Worm (Caenorhabditis elegans): Measurements from ENCODE around the gene F28C10.1.

DNA sequence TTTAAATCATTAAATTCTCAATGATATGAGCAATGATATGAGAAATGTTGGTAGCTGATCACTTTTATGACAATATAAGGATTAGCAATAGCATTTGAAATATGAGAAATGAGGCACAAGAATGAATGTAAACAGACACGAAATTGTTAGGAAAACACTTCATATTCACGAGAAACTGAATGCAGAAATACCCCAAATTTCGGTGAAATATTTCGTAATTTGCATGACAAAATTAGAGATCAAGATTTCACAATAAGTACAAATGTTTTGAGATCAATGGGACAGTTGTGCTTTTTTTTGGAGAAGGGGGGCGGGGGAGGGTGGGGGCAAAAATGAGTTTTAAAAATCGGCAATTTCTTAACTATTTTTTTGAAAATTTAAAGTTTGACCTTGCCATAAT, 6.5 kb upstream of the F28C10.1 start:
- TF ChIP-seq lsy-2 (tag; optimal IDR thresholded peaks at IDR 0.05), result no peak
- TF ChIP-seq mls-2 (tag; optimal IDR thresholded peaks at IDR 0.05), result no peak
- no peak for TF ChIP-seq nhr-12 (tag; optimal IDR thresholded peaks at IDR 0.05)

Measured in whole organism, mixed stage, embryonic.